Fruit fly (Drosophila melanogaster): Measurements from ENCODE around the gene Clp.

Clp gene

dm6 chr2L:819315-820032 is at the start of gene Clp, which contains the start of gene PGAP2 (continued):
- TF ChIP-seq CG13894 (tag; optimal IDR thresholded peaks at IDR 0.05) (no peak), CG7745 (tag; optimal IDR thresholded peaks at IDR 0.05) (no peak), bbx (GFP tag; IDR thresholded peaks at IDR 0.05; ENCODE audit: partially characterized antibody) (0 out of 2 replicates have a peak, but pooled peaks have one; percentile 10), YL-1 (GFP tag; optimal IDR thresholded peaks at IDR 0.05) (no peak), wdn (GFP tag; IDR thresholded peaks at IDR 0.05) (no peak), oc (tag; optimal IDR thresholded peaks at IDR 0.05) (peak; percentile 38), CG10274 (GFP tag; optimal IDR thresholded peaks at IDR 0.05) (no peak), GATAe (GFP tag; conservative IDR thresholded peaks at IDR 0.05) (no peak), gsb-n (tag; optimal IDR thresholded peaks at IDR 0.05) (no peak), HmgD (GFP tag; optimal IDR thresholded peaks at IDR 0.05) (no peak), Lpt (GFP tag; optimal IDR thresholded peaks at IDR 0.05) (no peak), CG13775 (GFP tag; optimal IDR thresholded peaks at IDR 0.05) (peak; percentile 82), Poxn (GFP tag; IDR thresholded peaks at IDR 0.05) (peak; percentile 23; the same call in 1 of the 2 replicates), CG18262 (tag; optimal IDR thresholded peaks at IDR 0.05) (peak; percentile 79), CG10979 (tag; optimal IDR thresholded peaks at IDR 0.05) (peak; percentile 85), CG4730 (GFP tag; IDR thresholded peaks at IDR 0.05) (peak; percentile 65), CG11504 (tag; optimal IDR thresholded peaks at IDR 0.05) (peak; percentile 80), CG8478 (optimal IDR thresholded peaks at IDR 0.05) (no peak), Dek (tag; optimal IDR thresholded peaks at IDR 0.05) (peak; percentile 77), stwl (tag; optimal IDR thresholded peaks at IDR 0.05) (peak; percentile 42), CG10431 (GFP tag; optimal IDR thresholded peaks at IDR 0.05) (no peak), CG10959 (GFP tag; IDR thresholded peaks at IDR 0.05) (peak; percentile 40; the same call in 1 of the 2 replicates), CG8089 (GFP tag; optimal IDR thresholded peaks at IDR 0.05) (no peak), CG4424 (GFP tag; optimal IDR thresholded peaks at IDR 0.05) (peak; percentile 79), HLH3B (GFP tag; IDR thresholded peaks at IDR 0.05) (peak; percentile 58), salm (tag; optimal IDR thresholded peaks at IDR 0.05) (no peak), CG12155 (GFP tag; optimal IDR thresholded peaks at IDR 0.05) (peak; percentile 73), Doc2 (GFP tag; IDR thresholded peaks at IDR 0.05) (no peak), HLH4C (GFP tag; IDR thresholded peaks at IDR 0.05; ENCODE audit: partially characterized antibody) (peak; percentile 71), pita (GFP tag; optimal IDR thresholded peaks at IDR 0.05) (no peak), Awh (GFP tag; IDR thresholded peaks at IDR 0.05) (no peak), Gug (GFP tag; IDR thresholded peaks at IDR 0.05) (peak; percentile 63; the same call in 3 of the 4 replicates), kay (GFP tag; optimal IDR thresholded peaks at IDR 0.05) (peak; percentile 43), CG12071 (GFP tag; optimal IDR thresholded peaks at IDR 0.05) (no peak), h (optimal IDR thresholded peaks at IDR 0.05) (no peak), cas (GFP tag; IDR thresholded peaks at IDR 0.05) (0 out of 2 replicates have a peak, but pooled peaks have one; percentile 13), CG1529 (GFP tag; optimal IDR thresholded peaks at IDR 0.05) (peak; percentile 26), CG8765 (GFP tag; IDR thresholded peaks at IDR 0.05) (peak; percentile 52; the same call in 1 of the 2 replicates), gce (GFP tag; IDR thresholded peaks at IDR 0.05) (no peak), CG13624 (GFP tag; optimal IDR thresholded peaks at IDR 0.05) (peak; percentile 20), pho (GFP tag; optimal IDR thresholded peaks at IDR 0.05) (peak; percentile 60), sisA (GFP tag; IDR thresholded peaks at IDR 0.05) (peak; percentile 76), CG3838 (GFP tag; optimal IDR thresholded peaks at IDR 0.05) (no peak), scrt (GFP tag; optimal IDR thresholded peaks at IDR 0.05) (no peak), her (GFP tag; optimal IDR thresholded peaks at IDR 0.05) (no peak), CG9437 (GFP tag; optimal IDR thresholded peaks at IDR 0.05) (peak; percentile 98), twi (tag; optimal IDR thresholded peaks at IDR 0.05) (peak; percentile 63), CG16813 (GFP tag; IDR thresholded peaks at IDR 0.05; ENCODE audit: partially characterized antibody) (peak; percentile 54), bcd (GFP tag; optimal IDR thresholded peaks at IDR 0.05) (peak; percentile 73), grn (GFP tag; optimal IDR thresholded peaks at IDR 0.05) (no peak), CG18011 (GFP tag; optimal IDR thresholded peaks at IDR 0.05) (peak; percentile 9)
